Worm (Caenorhabditis elegans) whole organism, L3 larva: ENCODE results near the gene hlh-6.

Source experiments
- ceh-82 ChIP-seq: fragments of 150-350 bp; optimal IDR thresholded peaks from 2 replicates; lab custom pipeline; 2014; ENCODE audit warnings: missing biosample characterization, missing genetic modification characterization
- skn-1 ChIP-seq: fragments of 150-350 bp; optimal IDR thresholded peaks from 2 replicates; lab custom pipeline; 2014; ENCODE audit warnings: missing biosample characterization, missing genetic modification characterization

- TF ChIP-seq ceh-82 (tag; lab: Kevin White, UChicago) (no peak), skn-1 (tag; lab: Kevin White, UChicago) (no peak)
Measured at ce11 chrII:9583461-9583860, 31.2 kb downstream of the hlh-6 start, which contains the start of gene wee-1.1.
